Fruit fly (Drosophila melanogaster) whole organism, embryonic: Measurements from ENCODE around the gene Sems.
A peak's percentile ranks its signal among the peaks of the same experiment; 100 is the strongest.

ENCODE experiments used
- Ada2b ChIP-seq: fragments of 200-800 bp; sonication (Bioruptor generic); IDR thresholded peaks from 2 replicates; pipeline ENCODE4 v1.3.6; 2022; ENCODE audit warnings: missing biosample characterization, missing genetic modification characterization
- Awh ChIP-seq: fragments of 200-800 bp; sonication (Bioruptor generic); IDR thresholded peaks from 2 replicates; pipeline ENCODE4, ENCODE4 v1.3.6; 2022; ENCODE audit warnings: missing biosample characterization, missing genetic modification characterization
- B-H2 ChIP-seq: fragments of 200-800 bp; sonication (Bioruptor generic); optimal IDR thresholded peaks from 2 replicates; lab custom pipeline; 2018; ENCODE audit warnings: missing biosample characterization, mild to moderate bottlenecking, missing genetic modification characterization
- Bteb2 ChIP-seq: fragments of 200-800 bp; sonication (Bioruptor generic); optimal IDR thresholded peaks from 2 replicates; lab custom pipeline; 2016; ENCODE audit warnings: missing biosample characterization, missing genetic modification characterization
- CG10209 ChIP-seq: fragments of 200-800 bp; sonication (Bioruptor generic); optimal IDR thresholded peaks from 3 replicates; lab custom pipeline; 2017; ENCODE audit warnings: missing biosample characterization, mild to moderate bottlenecking, missing genetic modification characterization, missing genetic modification reagents
- CG1024 ChIP-seq: fragments of 200-800 bp; sonication (Bioruptor generic); IDR thresholded peaks from 2 replicates; pipeline ENCODE4 v1.3.6; 2022; ENCODE audit warnings: missing biosample characterization, missing genetic modification characterization
- CG10431 ChIP-seq: fragments of 200-800 bp; sonication (Bioruptor generic); optimal IDR thresholded peaks from 3 replicates; lab custom pipeline; 2018; ENCODE audit warnings: missing biosample characterization, mild to moderate bottlenecking, missing genetic modification characterization
- CG10565 ChIP-seq: fragments of 200-800 bp; sonication (Bioruptor generic); optimal IDR thresholded peaks from 3 replicates; lab custom pipeline; 2016; ENCODE audit warnings: missing biosample characterization, mild to moderate bottlenecking, missing genetic modification characterization
- CG12219 ChIP-seq: fragments of 200-800 bp; sonication (Bioruptor generic); optimal IDR thresholded peaks from 3 replicates; lab custom pipeline; 2018; ENCODE audit warnings: missing biosample characterization, mild to moderate bottlenecking, missing genetic modification characterization
- CG12942 ChIP-seq: fragments of 200-800 bp; sonication (Bioruptor generic); optimal IDR thresholded peaks from 3 replicates; lab custom pipeline; 2016; ENCODE audit warnings: missing biosample characterization, missing genetic modification characterization
- CG14441 ChIP-seq: fragments of 200-800 bp; sonication (Bioruptor generic); IDR thresholded peaks from 2 replicates; pipeline ENCODE4 v1.3.6; 2022; ENCODE audit warnings: missing biosample characterization, missing genetic modification characterization
- CG14710 ChIP-seq: fragments of 200-800 bp; sonication (Bioruptor generic); optimal IDR thresholded peaks from 3 replicates; lab custom pipeline; 2019; ENCODE audit warnings: missing biosample characterization, mild to moderate bottlenecking, missing genetic modification characterization, moderate library complexity
- CG15269 ChIP-seq: fragments of 200-800 bp; sonication (Bioruptor generic); optimal IDR thresholded peaks from 2 replicates; lab custom pipeline; 2018; ENCODE audit warnings: missing biosample characterization, mild to moderate bottlenecking, missing genetic modification characterization, moderate library complexity
- CG17802 ChIP-seq: fragments of 200-800 bp; sonication (Bioruptor generic); optimal IDR thresholded peaks from 2 replicates; lab custom pipeline; 2018; ENCODE audit warnings: missing biosample characterization, mild to moderate bottlenecking, missing genetic modification characterization, moderate library complexity
- CG17912 ChIP-seq: fragments of 200-800 bp; sonication (Bioruptor generic); optimal IDR thresholded peaks from 2 replicates; lab custom pipeline; 2018; ENCODE audit warnings: missing biosample characterization, mild to moderate bottlenecking, missing genetic modification characterization
- CG2712 ChIP-seq: fragments of 200-800 bp; optimal IDR thresholded peaks from 3 replicates; lab custom pipeline; 2019; ENCODE audit warnings: missing biosample characterization, mild to moderate bottlenecking, missing genetic modification characterization, moderate library complexity
- CG30403 ChIP-seq: fragments of 200-800 bp; sonication (Bioruptor generic); optimal IDR thresholded peaks from 3 replicates; lab custom pipeline; 2016; ENCODE audit warnings: missing biosample characterization, missing genetic modification characterization
- CG4360 ChIP-seq: fragments of 200-800 bp; sonication (Bioruptor generic); IDR thresholded peaks from 2 replicates; pipeline ENCODE4 v1.3.6; 2022; ENCODE audit warnings: missing biosample characterization, missing genetic modification characterization
- CG43689 ChIP-seq: fragments of 200-800 bp; sonication (Bioruptor generic); IDR thresholded peaks from 2 replicates; pipeline ENCODE4 v1.3.6; 2022; ENCODE audit warnings: missing biosample characterization, missing genetic modification characterization
- CG8089 ChIP-seq: fragments of 200-800 bp; sonication (Bioruptor generic); optimal IDR thresholded peaks from 3 replicates; lab custom pipeline; 2016; ENCODE audit warnings: missing biosample characterization, missing genetic modification characterization
- CkIIα-i1 ChIP-seq: fragments of 200-800 bp; sonication (Bioruptor generic); IDR thresholded peaks from 2 replicates; pipeline ENCODE4 v1.3.6; 2022; ENCODE audit warnings: missing biosample characterization, missing genetic modification characterization
- D19A ChIP-seq: fragments of 200-800 bp; optimal IDR thresholded peaks from 3 replicates; lab custom pipeline; 2019; ENCODE audit warnings: missing biosample characterization, mild to moderate bottlenecking, missing genetic modification characterization, moderate library complexity
- Drgx ChIP-seq: fragments of 200-800 bp; sonication (Bioruptor generic); IDR thresholded peaks from 2 replicates; pipeline ENCODE4 v1.3.6; 2022; ENCODE audit warnings: missing biosample characterization, missing genetic modification characterization
- Ets65A ChIP-seq: fragments of 200-800 bp; sonication (Bioruptor generic); peaks from one replicate; lab custom pipeline; 2016; ENCODE audit warnings: missing biosample characterization, missing genetic modification characterization
- Hr78 ChIP-seq, 2 experiments: fragments of 200-800 bp in 1 of 2; fragments of >200 bp in 1 of 2; sonication (Bioruptor generic) in 1 of 2; optimal IDR thresholded peaks; 2 replicates each; lab custom pipeline; 2017 to 2019; ENCODE audit warnings: missing biosample characterization in 2 of 2, missing genetic modification characterization in 2 of 2, mild to moderate bottlenecking in 1 of 2, moderate library complexity in 1 of 2
- NC2β ChIP-seq: fragments of 200-800 bp; sonication (Bioruptor generic); optimal IDR thresholded peaks from 2 replicates; lab custom pipeline; 2016; ENCODE audit warnings: missing biosample characterization, missing genetic modification characterization
- Xbp1 ChIP-seq: fragments of 200-800 bp; sonication (Bioruptor generic); optimal IDR thresholded peaks from 3 replicates; lab custom pipeline; 2016; ENCODE audit warnings: missing biosample characterization, mild to moderate bottlenecking, missing genetic modification characterization
- btn ChIP-seq: fragments of 200-800 bp; sonication (Bioruptor generic); optimal IDR thresholded peaks from 2 replicates; lab custom pipeline; 2016; ENCODE audit warnings: missing biosample characterization, missing genetic modification characterization
- dmrt99B ChIP-seq: fragments of 200-800 bp; sonication (Bioruptor generic); optimal IDR thresholded peaks from 2 replicates; lab custom pipeline; 2018; ENCODE audit warnings: missing biosample characterization, mild to moderate bottlenecking, missing genetic modification characterization, moderate library complexity
- grn ChIP-seq: fragments of 200-800 bp; sonication (Bioruptor generic); optimal IDR thresholded peaks from 3 replicates; lab custom pipeline; 2017; ENCODE audit warnings: missing biosample characterization, missing genetic modification characterization
- lilli ChIP-seq: fragments of 200-800 bp; sonication (Bioruptor generic); optimal IDR thresholded peaks from 3 replicates; lab custom pipeline; 2016; ENCODE audit warnings: missing biosample characterization, missing genetic modification characterization
- odd ChIP-seq: fragments of 200-800 bp; sonication (Bioruptor generic); optimal IDR thresholded peaks from 2 replicates; lab custom pipeline; 2017; ENCODE audit warnings: missing biosample characterization, mild to moderate bottlenecking, missing genetic modification characterization
- ranshi ChIP-seq: fragments of 200-800 bp; sonication (Bioruptor generic); IDR thresholded peaks from 2 replicates; pipeline ENCODE4 v1.3.6; 2022; ENCODE audit warnings: missing biosample characterization, missing genetic modification characterization
- repo ChIP-seq: fragments of 200-800 bp; sonication (Bioruptor generic); optimal IDR thresholded peaks from 2 replicates; lab custom pipeline; 2016; ENCODE audit warnings: missing biosample characterization, missing genetic modification characterization
- rib ChIP-seq: fragments of 200-800 bp; sonication (Bioruptor generic); IDR thresholded peaks from 2 replicates; pipeline ENCODE4 v1.3.6; 2022; ENCODE audit warnings: missing biosample characterization, missing genetic modification characterization
- scrt ChIP-seq: fragments of 200-800 bp; sonication (Bioruptor generic); optimal IDR thresholded peaks from 2 replicates; lab custom pipeline; 2018; ENCODE audit warnings: missing biosample characterization, mild to moderate bottlenecking, missing genetic modification characterization, moderate library complexity
- sug ChIP-seq: fragments of 200-800 bp; optimal IDR thresholded peaks from 2 replicates; lab custom pipeline; 2019; ENCODE audit warnings: missing biosample characterization, mild to moderate bottlenecking, missing genetic modification characterization, moderate library complexity
- vvl ChIP-seq: fragments of 200-800 bp; sonication (Bioruptor generic); IDR thresholded peaks from 2 replicates; pipeline ENCODE4 v1.3.6; 2022; ENCODE audit warnings: missing biosample characterization, missing genetic modification characterization

Sems gene

DNA sequence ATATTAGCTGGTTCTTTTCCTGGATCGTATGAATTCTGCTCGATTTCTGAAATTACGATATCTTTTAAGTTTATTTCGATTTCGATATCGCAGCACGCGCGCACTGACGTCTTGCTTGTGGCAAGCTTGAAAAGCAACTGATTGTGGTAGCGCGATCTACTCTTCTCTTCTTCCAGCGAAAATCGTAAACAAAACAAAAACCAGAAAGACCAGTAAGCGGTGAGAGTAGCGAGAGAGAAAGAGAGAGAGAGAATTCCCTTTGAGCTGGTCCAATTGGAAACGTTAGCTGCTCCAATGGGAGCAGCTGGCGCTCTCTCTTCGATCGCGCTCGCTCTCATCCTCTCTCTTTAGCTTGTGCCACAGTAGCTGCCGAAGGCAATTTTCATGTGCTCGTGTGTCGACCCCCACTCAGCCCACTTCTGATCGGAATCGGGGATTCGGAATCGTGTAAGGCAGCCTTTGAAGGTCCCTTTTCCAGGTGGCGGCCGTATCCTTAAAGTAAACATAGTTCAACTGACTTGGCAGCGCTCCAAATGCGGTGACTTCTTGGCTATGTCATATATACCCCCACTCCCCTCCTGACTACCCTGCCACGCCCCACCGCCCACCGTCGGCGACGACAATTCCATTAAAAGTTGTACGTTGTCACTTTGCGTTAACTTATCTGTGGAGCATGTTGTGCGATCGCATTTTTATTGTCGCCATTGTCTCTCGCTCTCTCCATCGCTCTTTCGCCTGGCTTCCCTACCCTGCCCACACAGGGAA lies 7.0 kb downstream of the Sems start, which contains the start of gene fng (continued):
- TF ChIP-seq Ada2b (GFP tag; lab: Robert Waterston, UW): no peak
- TF ChIP-seq CkIIα-i1: no peak
- TF ChIP-seq NC2β (GFP tag; lab: Kevin White, UChicago): no peak
- TF ChIP-seq ranshi (GFP tag; lab: Robert Waterston, UW): no peak
- TF ChIP-seq CG12942 (GFP tag; lab: Kevin White, UChicago): no peak
- peak; percentile 21; the same call in 1 of the 2 replicates for TF ChIP-seq Drgx
- no peak for TF ChIP-seq B-H2 (GFP tag; lab: Kevin White, UChicago)
- no peak for TF ChIP-seq Xbp1 (GFP tag; lab: Kevin White, UChicago)
- no peak for TF ChIP-seq CG30403 (GFP tag; lab: Kevin White, UChicago)
- no peak for TF ChIP-seq CG1024 (GFP tag; lab: Robert Waterston, UW)
- TF ChIP-seq CG17912 (GFP tag; lab: Kevin White, UChicago): no peak
- no peak for TF ChIP-seq CG15269
- TF ChIP-seq CG10565 (GFP tag; lab: Kevin White, UChicago): no peak
- TF ChIP-seq CG17802 (tag; lab: Kevin White, UChicago): no peak
- TF ChIP-seq CG14710 (tag; lab: Kevin White, UChicago): no peak
- TF ChIP-seq btn (GFP tag; lab: Kevin White, UChicago): no peak
- no peak for TF ChIP-seq D19A (tag; lab: Kevin White, UChicago)
- TF ChIP-seq CG10431 (GFP tag; lab: Kevin White, UChicago): no peak

DNA sequence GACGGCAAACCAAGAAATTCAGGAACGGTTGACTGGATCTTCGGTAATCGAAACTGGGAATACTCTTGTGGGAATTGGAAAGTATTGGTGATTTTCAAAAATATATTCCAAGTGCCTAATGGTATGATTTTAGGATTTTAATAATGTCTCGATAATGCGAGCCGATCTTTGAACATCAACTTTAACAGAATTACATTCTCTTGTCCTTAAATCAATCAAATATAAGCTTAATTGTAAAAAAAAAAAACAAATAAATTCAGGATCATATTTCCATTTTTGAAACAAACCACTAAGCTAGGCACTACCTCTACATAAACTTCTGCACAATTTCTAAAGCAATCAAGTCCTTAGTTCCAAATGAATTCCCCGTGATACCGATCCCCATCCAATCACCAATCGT lies 8.1 kb downstream of the Sems start:
- TF ChIP-seq scrt (GFP tag; lab: Kevin White, UChicago) (no peak), grn (no peak), CG10209 (GFP tag; lab: Kevin White, UChicago) (no peak), CG14441 (GFP tag; lab: Robert Waterston, UW) (no peak), CG30403 (GFP tag; lab: Kevin White, UChicago) (no peak), Bteb2 (GFP tag; lab: Kevin White, UChicago) (no peak), CG8089 (GFP tag; lab: Kevin White, UChicago) (no peak)

DNA sequence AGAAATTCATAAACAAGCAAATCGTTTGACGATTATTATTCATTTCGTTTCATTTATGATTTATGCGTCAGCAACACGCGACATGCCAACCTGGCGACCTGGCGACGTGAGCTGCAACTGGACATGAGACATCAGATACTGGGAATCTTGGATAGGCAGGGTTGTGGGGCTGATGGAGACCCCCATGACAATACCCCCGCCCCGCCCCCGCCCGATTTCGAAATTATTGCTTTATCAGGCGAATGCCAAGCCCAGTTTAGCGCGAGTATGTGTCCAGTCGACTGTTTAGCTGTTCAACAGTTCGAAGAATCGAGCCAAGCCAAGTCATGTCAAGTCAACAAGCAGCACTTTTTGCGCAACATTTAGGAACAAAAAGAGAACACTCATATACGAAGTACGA lies 9.6 kb downstream of the Sems start:
- TF ChIP-seq Hr78 (GFP tag; optimal IDR thresholded peaks at IDR 0.05; lab: Kevin White, UChicago): no peak
- TF ChIP-seq vvl: peak; percentile 16; the same call in 1 of the 2 replicates

DNA sequence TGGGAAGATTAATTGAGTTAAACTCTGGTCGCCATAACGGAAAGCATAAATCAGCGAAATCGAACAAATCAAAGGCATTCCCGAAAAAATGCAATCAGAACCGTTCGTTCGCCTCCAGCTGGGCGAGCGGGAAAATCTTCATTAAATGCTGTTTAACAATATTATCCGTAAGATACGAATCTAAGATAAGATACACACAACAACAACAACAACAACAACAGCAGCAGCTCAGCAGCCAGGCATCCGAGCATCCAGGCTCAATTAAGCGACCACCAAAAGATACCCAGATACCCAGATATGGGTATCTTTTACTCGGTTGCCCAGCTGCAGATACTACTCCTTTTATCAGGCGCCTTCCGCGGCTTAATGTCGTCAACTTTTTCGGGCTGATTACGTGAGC lies 10.5 kb downstream of the Sems start:
- TF ChIP-seq dmrt99B (no peak), CG2712 (tag; lab: Kevin White, UChicago) (no peak), rib (GFP tag; lab: Robert Waterston, UW) (no peak), lilli (GFP tag; lab: Kevin White, UChicago) (no peak), grn (peak; percentile 67), Ets65A (GFP tag; lab: Kevin White, UChicago) (peak; percentile 52), odd (GFP tag; lab: Kevin White, UChicago) (no peak), Awh (GFP tag; lab: Robert Waterston, UW) (peak; percentile 16; the same call in 1 of the 2 replicates), CG12219 (no peak), btn (GFP tag; lab: Kevin White, UChicago) (no peak), CG4360 (GFP tag; lab: Robert Waterston, UW) (peak; percentile 63), CG43689 (GFP tag; lab: Robert Waterston, UW) (no peak), repo (no peak), sug (tag; lab: Kevin White, UChicago) (no peak)
- TF ChIP-seq, all 482 proteins: peak for 4
